Worm (Caenorhabditis elegans) whole organism, L1 larva: Measurements from ENCODE around the gene W07E11.1.
A peak's percentile ranks its signal among the peaks of the same experiment; 100 is the strongest.

Source experiments
- C04F5.9 ChIP-seq: sonication (generic microtip); optimal IDR thresholded peaks from 2 replicates; lab custom pipeline; 2016; ENCODE audit warnings: missing genetic modification characterization, missing compliant biosample characterization
- F16B12.6 ChIP-seq: fragments of 150-350 bp; optimal IDR thresholded peaks from 2 replicates; lab custom pipeline; 2014; ENCODE audit warnings: missing biosample characterization, missing genetic modification characterization
- aly-2 ChIP-seq: fragments of 150-350 bp; optimal IDR thresholded peaks from 2 replicates; lab custom pipeline; 2014; ENCODE audit warnings: missing biosample characterization, missing genetic modification characterization
- blmp-1 ChIP-seq: fragments of 150-350 bp; optimal IDR thresholded peaks from 2 replicates; lab custom pipeline; 2014; ENCODE audit warnings: missing biosample characterization, missing genetic modification characterization
- ceh-8 ChIP-seq: fragments of 200-800 bp; sonication (Bioruptor generic); optimal IDR thresholded peaks from 2 replicates; lab custom pipeline; 2018; ENCODE audit warnings: mild to moderate bottlenecking, missing genetic modification characterization, moderate library complexity, missing compliant biosample characterization
- efl-1 ChIP-seq, 4 experiments: fragments of 150-350 bp; optimal IDR thresholded peaks in 3 of 4; peaks in 1 of 4; 1 replicate in 1 of 4; 2 replicates in 3 of 4; lab custom pipeline; 2014; ENCODE audit warnings: missing biosample characterization in 2 of 4, missing genetic modification characterization in 2 of 4, missing genetic modification reagents in 2 of 4
- egl-27 ChIP-seq, 2 experiments: fragments of 150-350 bp in 1 of 2; sonication (generic microtip); optimal IDR thresholded peaks; 3 replicates each; lab custom pipeline; 2017 to 2018; ENCODE audit warnings: missing biosample characterization in 2 of 2, missing genetic modification characterization in 2 of 2, missing genetic modification reagents in 2 of 2
- elt-2 ChIP-seq: sonication (generic microtip); optimal IDR thresholded peaks from 2 replicates; lab custom pipeline; 2016; ENCODE audit warnings: missing genetic modification characterization, mild to moderate bottlenecking, inconsistent platforms, missing compliant biosample characterization, missing genetic modification reagents
- ets-5 ChIP-seq: fragments of 200-800 bp; sonication (Bioruptor generic); IDR thresholded peaks from 2 replicates; pipeline ENCODE4 v1.3.6; 2022; ENCODE audit warnings: missing genetic modification characterization, missing compliant biosample characterization
- fkh-4 ChIP-seq: sonication (generic microtip); optimal IDR thresholded peaks from 2 replicates; lab custom pipeline; 2016; ENCODE audit warnings: missing compliant biosample characterization, missing genetic modification characterization, borderline replicate concordance
- fkh-8 ChIP-seq: sonication (generic microtip); optimal IDR thresholded peaks from 2 replicates; lab custom pipeline; 2016; ENCODE audit warnings: mild to moderate bottlenecking, missing genetic modification characterization, missing compliant biosample characterization
- grh-1 ChIP-seq: fragments of 200-800 bp; sonication (Bioruptor generic); IDR thresholded peaks from 2 replicates; pipeline ENCODE4 v1.3.6; 2022; ENCODE audit warnings: missing genetic modification reagents, missing genetic modification characterization, missing compliant biosample characterization
- hpl-2 ChIP-seq: fragments of 150-350 bp; optimal IDR thresholded peaks from 2 replicates; lab custom pipeline; 2014; ENCODE audit warnings: missing biosample characterization, missing genetic modification reagents, missing genetic modification characterization
- irx-1 ChIP-seq: sonication (generic microtip); optimal IDR thresholded peaks from 2 replicates; lab custom pipeline; 2016; ENCODE audit warnings: missing genetic modification characterization, missing compliant biosample characterization
- lin-14 ChIP-seq: fragments of 200-800 bp; sonication (Bioruptor generic); optimal IDR thresholded peaks from 2 replicates; lab custom pipeline; 2018; ENCODE audit warnings: mild to moderate bottlenecking, missing genetic modification characterization, moderate library complexity, missing compliant biosample characterization
- lin-39 ChIP-seq: fragments of 150-350 bp; optimal IDR thresholded peaks from 2 replicates; lab custom pipeline; 2014; ENCODE audit warnings: missing biosample characterization, missing genetic modification reagents, missing genetic modification characterization
- mdl-1 ChIP-seq, 2 experiments: fragments of 150-350 bp; optimal IDR thresholded peaks; 2 replicates each; lab custom pipeline; 2014 to 2017; ENCODE audit warnings: missing biosample characterization in 2 of 2, missing genetic modification characterization in 2 of 2, inconsistent platforms in 1 of 2
- nhr-28 ChIP-seq: fragments of 150-350 bp; optimal IDR thresholded peaks from 2 replicates; lab custom pipeline; 2014; ENCODE audit warnings: missing biosample characterization, missing genetic modification characterization
- nhr-76 ChIP-seq: sonication (generic microtip); optimal IDR thresholded peaks from 2 replicates; lab custom pipeline; 2017; ENCODE audit warnings: missing biosample characterization, missing genetic modification characterization
- nhr-85 ChIP-seq: sonication (generic microtip); peaks from one replicate; lab custom pipeline; 2016; ENCODE audit warnings: missing genetic modification characterization, inconsistent platforms, missing compliant biosample characterization
- sup-37 ChIP-seq: fragments of 200-800 bp; sonication (Bioruptor generic); optimal IDR thresholded peaks from 2 replicates; lab custom pipeline; 2018; ENCODE audit warnings: mild to moderate bottlenecking, missing genetic modification characterization, missing compliant biosample characterization
- tbx-2 ChIP-seq: sonication (generic microtip); optimal IDR thresholded peaks from 2 replicates; lab custom pipeline; 2016; ENCODE audit warnings: missing genetic modification characterization, missing compliant biosample characterization
- unc-62 ChIP-seq: fragments of 150-350 bp; optimal IDR thresholded peaks from 2 replicates; lab custom pipeline; 2014; ENCODE audit warnings: missing biosample characterization, missing genetic modification reagents, missing genetic modification characterization
- unc-86 ChIP-seq: sonication (generic microtip); optimal IDR thresholded peaks from 2 replicates; lab custom pipeline; 2016; ENCODE audit warnings: missing genetic modification characterization, missing compliant biosample characterization
- zip-4 ChIP-seq: fragments of 200-800 bp; sonication (Bioruptor generic); optimal IDR thresholded peaks from 2 replicates; lab custom pipeline; 2018; ENCODE audit warnings: mild to moderate bottlenecking, missing genetic modification characterization, moderate library complexity, missing compliant biosample characterization
- ztf-11 ChIP-seq, 2 experiments: sonication (generic microtip); optimal IDR thresholded peaks; 2 replicates each; lab custom pipeline; 2016 to 2017; ENCODE audit warnings: missing genetic modification characterization in 2 of 2, missing biosample characterization in 1 of 2, missing compliant biosample characterization in 1 of 2
- ztf-4 ChIP-seq: fragments of 150-350 bp; optimal IDR thresholded peaks from 2 replicates; lab custom pipeline; 2014; ENCODE audit warnings: missing biosample characterization, missing genetic modification characterization

Gene W07E11.1

ce11 chrX:10076334-10076733 is 8.1 kb upstream of the W07E11.1 start:
- TF ChIP-seq tbx-2 (tag; lab: Kevin White, UChicago), result peak; percentile 8
- TF ChIP-seq blmp-1 (tag; lab: Kevin White, UChicago), result peak; percentile 50
- TF ChIP-seq nhr-85, result peak; percentile 58
- no peak for TF ChIP-seq irx-1

DNA sequence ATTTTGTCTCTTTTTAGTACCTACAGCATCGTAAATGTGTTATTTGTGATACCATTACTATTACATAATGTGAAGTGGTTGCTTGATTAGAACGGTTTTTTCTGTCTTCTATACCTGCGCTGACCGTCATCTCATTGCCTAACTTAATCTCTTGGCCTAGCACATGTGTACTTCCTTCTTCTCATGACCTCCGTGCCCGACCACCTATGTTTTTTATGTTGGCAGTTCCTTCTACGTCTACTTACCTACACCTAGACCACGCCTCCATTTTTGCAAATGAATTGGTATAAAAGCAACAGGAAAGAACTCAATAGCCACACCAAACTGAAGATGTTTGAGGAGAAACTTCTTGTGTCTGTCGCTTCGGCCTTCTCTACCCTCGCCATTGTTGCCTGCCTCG is 7.1 kb upstream of the W07E11.1 start, which contains the start of gene col-176:
TSS of gene col-176 (plus strand) at position 301 of the 400 bp plus-strand sequence.
- TF ChIP-seq hpl-2 (GFP tag; lab: Kevin White, UChicago), result no peak
- no peak for TF ChIP-seq efl-1 (optimal IDR thresholded peaks at IDR 0.05; lab: Kevin White, UChicago)
- peak in 1 of 2 experiments; percentile 39 for TF ChIP-seq efl-1 (GFP tag; optimal IDR thresholded peaks at IDR 0.05 in 1 of 2; lab: Kevin White, UChicago)
- no peak for TF ChIP-seq egl-27 (tag; optimal IDR thresholded peaks at IDR 0.05; lab: Kevin White, UChicago)
- TF ChIP-seq fkh-8 (tag; lab: Kevin White, UChicago), result no peak
- no peak for TF ChIP-seq zip-4 (GFP tag; lab: Kevin White, UChicago)
- peak; percentile 19 for TF ChIP-seq tbx-2 (tag; lab: Kevin White, UChicago)
- TF ChIP-seq ceh-8 (GFP tag; lab: Kevin White, UChicago), result no peak
- TF ChIP-seq, all 84 proteins: peak for 2

- TF ChIP-seq nhr-28 (tag; lab: Kevin White, UChicago) (no peak), unc-86 (tag; lab: Kevin White, UChicago) (no peak), ceh-8 (GFP tag; lab: Kevin White, UChicago) (peak; percentile 79), nhr-76 (tag; lab: Kevin White, UChicago) (no peak), efl-1 (optimal IDR thresholded peaks at IDR 0.05; lab: Kevin White, UChicago) (no peak), efl-1 (GFP tag; optimal IDR thresholded peaks at IDR 0.05 in 1 of 2; lab: Kevin White, UChicago) (peak in 1 of 2 experiments; percentile 81)
- TF ChIP-seq, all 84 proteins: peak for 2
These were observed 6.3 kb upstream of the W07E11.1 start for ce11 chrX:10078089-10078488.

ce11 chrX:10078637-10079036 is 5.8 kb upstream of the W07E11.1 start:
- no peak for TF ChIP-seq sup-37 (GFP tag; lab: Kevin White, UChicago)
- TF ChIP-seq aly-2 (tag; lab: Kevin White, UChicago), result peak; percentile 64
- peak; percentile 11 for TF ChIP-seq tbx-2 (tag; lab: Kevin White, UChicago)

DNA sequence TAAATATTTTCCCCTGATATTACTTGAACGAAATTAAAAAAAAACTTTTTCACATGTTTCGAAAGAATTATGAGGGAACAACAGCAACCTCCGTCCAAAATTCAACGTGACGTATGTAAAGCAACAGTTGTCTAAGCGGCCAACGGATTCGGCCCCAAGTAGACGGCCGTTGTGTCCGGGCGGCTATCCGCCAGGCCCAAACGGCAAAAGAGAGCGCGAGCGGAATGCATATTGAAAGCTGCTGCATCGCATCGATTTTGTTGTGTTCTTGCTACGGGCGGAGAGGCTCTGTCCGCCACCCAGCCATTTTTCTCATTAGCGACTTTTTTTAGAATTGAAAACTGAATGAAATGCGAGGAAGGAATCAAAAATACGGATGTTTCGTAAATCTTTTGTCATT is 5.2 kb upstream of the W07E11.1 start:
- TF ChIP-seq lin-14 (peak; percentile 18), ceh-8 (GFP tag; lab: Kevin White, UChicago) (no peak)

- TF ChIP-seq F16B12.6, result no peak
- TF ChIP-seq lin-39, result no peak
- no peak for TF ChIP-seq ets-5 (GFP tag; lab: Robert Waterston, UW)
- TF ChIP-seq elt-2, result no peak
- TF ChIP-seq ztf-11 (tag; optimal IDR thresholded peaks at IDR 0.05; lab: Kevin White, UChicago), result no peak
- TF ChIP-seq blmp-1 (tag; lab: Kevin White, UChicago), result no peak
- TF ChIP-seq unc-86 (tag; lab: Kevin White, UChicago), result no peak
- no peak for TF ChIP-seq C04F5.9 (tag; lab: Kevin White, UChicago)
- TF ChIP-seq grh-1 (GFP tag; lab: Robert Waterston, UW), result no peak
- no peak for TF ChIP-seq ztf-4
- no peak for TF ChIP-seq fkh-4 (tag; lab: Kevin White, UChicago)
- TF ChIP-seq unc-62 (GFP tag; lab: Kevin White, UChicago), result no peak
- TF ChIP-seq mdl-1 (tag; optimal IDR thresholded peaks at IDR 0.05; lab: Kevin White, UChicago), result no peak
These were observed 3.3 kb upstream of the W07E11.1 start for ce11 chrX:10081077-10081476.

- TF ChIP-seq efl-1 (optimal IDR thresholded peaks at IDR 0.05; lab: Kevin White, UChicago), result no peak
- TF ChIP-seq efl-1 (GFP tag; optimal IDR thresholded peaks at IDR 0.05 in 1 of 2; lab: Kevin White, UChicago), result peak in 1 of 2 experiments; percentile 7
- no peak for TF ChIP-seq nhr-76 (tag; lab: Kevin White, UChicago)
These were observed 1.1 kb upstream of the W07E11.1 start for ce11 chrX:10083272-10083671.
